Worm (Caenorhabditis elegans) whole organism, L2 larva: ENCODE data around the gene C33F10.14.

Source experiments
- R02D3.7 ChIP-seq: fragments of 150-350 bp; optimal IDR thresholded peaks from 2 replicates; lab custom pipeline; 2014; ENCODE audit warnings: missing biosample characterization, missing genetic modification characterization
- egl-27 ChIP-seq: sonication (generic microtip); optimal IDR thresholded peaks from 3 replicates; lab custom pipeline; 2017; ENCODE audit warnings: missing biosample characterization, missing genetic modification reagents, missing genetic modification characterization
- lin-11 ChIP-seq: fragments of 150-350 bp; sonication (generic microtip); optimal IDR thresholded peaks from 2 replicates; lab custom pipeline; 2014; ENCODE audit warnings: missing biosample characterization, missing genetic modification characterization, inconsistent platforms, mixed read lengths
- mdl-1 ChIP-seq, 2 experiments: fragments of 150-350 bp in 1 of 2; sonication (generic microtip) in 1 of 2; optimal IDR thresholded peaks; 2 replicates each; lab custom pipeline; 2017; ENCODE audit warnings: missing biosample characterization in 2 of 2, missing genetic modification characterization in 2 of 2
- nhr-77 ChIP-seq: fragments of 150-350 bp; optimal IDR thresholded peaks from 2 replicates; lab custom pipeline; 2014; ENCODE audit warnings: missing biosample characterization, missing genetic modification characterization
- ztf-11 ChIP-seq: sonication (generic microtip); optimal IDR thresholded peaks from 2 replicates; lab custom pipeline; 2017; ENCODE audit warnings: missing biosample characterization, missing genetic modification characterization

ce11 chrII:4766284-4766683 is 30.9 kb upstream of the C33F10.14 start, which contains the start of gene ttm-2:
- TF ChIP-seq mdl-1 (tag; optimal IDR thresholded peaks at IDR 0.05; lab: Kevin White, UChicago) (no peak), lin-11 (no peak), nhr-77 (tag; lab: Kevin White, UChicago) (no peak), egl-27 (tag; lab: Kevin White, UChicago) (no peak), ztf-11 (tag; lab: Kevin White, UChicago) (no peak), R02D3.7 (tag; lab: Kevin White, UChicago) (no peak)
